Worm (Caenorhabditis elegans) whole organism, L4 larva: ENCODE results near the gene C33F10.11.
"Not testable (repeated sequence)": the region's sequence is repeated elsewhere in the genome, so short reads cannot be mapped to it uniquely, and the experiment has no call there.

ENCODE experiments used
- F49E8.2 ChIP-seq: sonication (generic microtip); optimal IDR thresholded peaks from 2 replicates; lab custom pipeline; 2016; ENCODE audit warnings: missing compliant biosample characterization, mild to moderate bottlenecking, missing genetic modification characterization, borderline replicate concordance
- T20F7.1 ChIP-seq: fragments of 200-800 bp; sonication (Bioruptor generic); optimal IDR thresholded peaks from 2 replicates; lab custom pipeline; 2018; ENCODE audit warnings: mild to moderate bottlenecking, missing genetic modification characterization, missing compliant biosample characterization
- Y105C5A.15 ChIP-seq: fragments of 200-800 bp; sonication (Bioruptor generic); IDR thresholded peaks from 2 replicates; pipeline ENCODE4 v1.3.6; 2022; ENCODE audit warnings: missing genetic modification characterization, missing compliant biosample characterization
- ZK337.2 ChIP-seq: fragments of 200-800 bp; sonication (Bioruptor generic); IDR thresholded peaks from 2 replicates; pipeline ENCODE4 v1.3.6; 2022; ENCODE audit warnings: missing genetic modification reagents, missing genetic modification characterization, missing compliant biosample characterization
- attf-4 ChIP-seq: sonication (generic microtip); optimal IDR thresholded peaks from 3 replicates; lab custom pipeline; 2017; ENCODE audit warnings: missing biosample characterization, missing genetic modification characterization
- ceh-28 ChIP-seq: fragments of 150-350 bp; optimal IDR thresholded peaks from 2 replicates; lab custom pipeline; 2014; ENCODE audit warnings: missing biosample characterization, missing genetic modification reagents, missing genetic modification characterization
- ceh-32 ChIP-seq: sonication (generic microtip); optimal IDR thresholded peaks from 2 replicates; lab custom pipeline; 2016; ENCODE audit warnings: mild to moderate bottlenecking, missing genetic modification characterization, missing compliant biosample characterization; ENCODE audit not compliant: poor library complexity
- ceh-44 ChIP-seq: fragments of 200-800 bp; sonication (Bioruptor generic); IDR thresholded peaks from 2 replicates; pipeline ENCODE4 v1.3.6; 2022; ENCODE audit warnings: missing genetic modification reagents, missing genetic modification characterization, missing compliant biosample characterization
- ctbp-1 ChIP-seq: fragments of 200-800 bp; sonication (Bioruptor generic); IDR thresholded peaks from 2 replicates; pipeline ENCODE4 v1.3.6; 2022; ENCODE audit warnings: missing genetic modification reagents, missing genetic modification characterization, missing compliant biosample characterization
- daf-12 ChIP-seq: fragments of 150-350 bp; optimal IDR thresholded peaks from 2 replicates; lab custom pipeline; 2014; ENCODE audit warnings: missing biosample characterization, missing genetic modification reagents, missing genetic modification characterization
- dmd-6 ChIP-seq: fragments of 200-800 bp; sonication (Bioruptor generic); IDR thresholded peaks from 2 replicates; pipeline ENCODE4 v1.3.6; 2022; ENCODE audit warnings: missing genetic modification reagents, missing genetic modification characterization, missing compliant biosample characterization
- dmd-8 ChIP-seq: fragments of 200-800 bp; sonication (Bioruptor generic); IDR thresholded peaks from 2 replicates; pipeline ENCODE4 v1.3.6; 2022; ENCODE audit warnings: missing genetic modification characterization, missing compliant biosample characterization
- dpl-1 ChIP-seq: fragments of 150-350 bp; optimal IDR thresholded peaks from 2 replicates; lab custom pipeline; 2014; ENCODE audit warnings: missing biosample characterization, missing genetic modification reagents, missing genetic modification characterization
- duxl-1 ChIP-seq: sonication (generic microtip); optimal IDR thresholded peaks from 2 replicates; lab custom pipeline; 2016; ENCODE audit warnings: mild to moderate bottlenecking, missing genetic modification characterization, moderate library complexity, missing compliant biosample characterization; ENCODE audit not compliant: poor library complexity
- egl-27 ChIP-seq: sonication (generic microtip); optimal IDR thresholded peaks from 3 replicates; lab custom pipeline; 2017; ENCODE audit warnings: missing biosample characterization, missing genetic modification reagents, missing genetic modification characterization
- fos-1 ChIP-seq: fragments of 150-350 bp; optimal IDR thresholded peaks from 2 replicates; lab custom pipeline; 2014; ENCODE audit warnings: missing biosample characterization, missing genetic modification characterization
- hif-1 ChIP-seq, 2 experiments: sonication (generic microtip); optimal IDR thresholded peaks; 2 replicates each; lab custom pipeline; 2016 to 2017; ENCODE audit warnings: missing compliant biosample characterization in 2 of 2, missing genetic modification characterization in 2 of 2, missing genetic modification reagents in 2 of 2, missing genotype in 2 of 2, mild to moderate bottlenecking in 1 of 2
- jun-1 ChIP-seq: fragments of 150-350 bp; optimal IDR thresholded peaks from 2 replicates; lab custom pipeline; 2014; ENCODE audit warnings: missing biosample characterization, missing genetic modification reagents, missing genetic modification characterization
- lin-1 ChIP-seq: fragments of 200-800 bp; sonication (Bioruptor generic); IDR thresholded peaks from 2 replicates; pipeline ENCODE4 v1.3.6; 2022; ENCODE audit warnings: missing genetic modification reagents, missing genetic modification characterization, missing compliant biosample characterization
- madf-5 ChIP-seq, 2 experiments: fragments of 200-800 bp; sonication (Bioruptor generic); IDR thresholded peaks; 2 replicates each; pipeline ENCODE4 v1.3.6; 2022; ENCODE audit warnings: missing compliant biosample characterization in 2 of 2, missing genetic modification characterization in 2 of 2
- mxl-3 ChIP-seq: fragments of 200-800 bp; sonication (Bioruptor generic); optimal IDR thresholded peaks from 2 replicates; lab custom pipeline; 2018; ENCODE audit warnings: mild to moderate bottlenecking, missing genetic modification characterization, missing compliant biosample characterization
- nhr-25 ChIP-seq: sonication (generic microtip); optimal IDR thresholded peaks from 2 replicates; lab custom pipeline; 2017; ENCODE audit warnings: missing genetic modification characterization, mild to moderate bottlenecking, missing compliant biosample characterization, antibody characterized with exemption, moderate library complexity, borderline replicate concordance; ENCODE audit not compliant: insufficient read depth
- nhr-28 ChIP-seq: fragments of 150-350 bp; optimal IDR thresholded peaks from 2 replicates; lab custom pipeline; 2014; ENCODE audit warnings: missing biosample characterization, missing genetic modification characterization
- nhr-41 ChIP-seq: fragments of 200-800 bp; sonication (Bioruptor generic); IDR thresholded peaks from 2 replicates; pipeline ENCODE4 v1.3.6; 2022; ENCODE audit warnings: missing genetic modification reagents, missing genetic modification characterization, missing compliant biosample characterization
- nhr-48 ChIP-seq: sonication (generic microtip); optimal IDR thresholded peaks from 2 replicates; lab custom pipeline; 2016; ENCODE audit warnings: mild to moderate bottlenecking, missing genetic modification characterization, missing compliant biosample characterization
- rbr-2 ChIP-seq: sonication (generic microtip); optimal IDR thresholded peaks from 2 replicates; lab custom pipeline; 2016; ENCODE audit warnings: missing genotype, missing genetic modification characterization, missing compliant biosample characterization
- saeg-2 ChIP-seq: fragments of 200-800 bp; sonication (Bioruptor generic); IDR thresholded peaks from 2 replicates; pipeline ENCODE4 v1.3.6; 2022; ENCODE audit warnings: missing genetic modification reagents, missing genetic modification characterization, missing compliant biosample characterization
- set-16 ChIP-seq: fragments of 200-800 bp; sonication (Bioruptor generic); IDR thresholded peaks from 2 replicates; pipeline ENCODE4 v1.3.6; 2022; ENCODE audit warnings: missing genetic modification reagents, missing genetic modification characterization, missing compliant biosample characterization
- unc-62 ChIP-seq, 3 experiments: fragments of 150-350 bp in 1 of 3; sonication (generic microtip); optimal IDR thresholded peaks in 2 of 3; peaks in 1 of 3; 1 replicate in 1 of 3; 2 replicates in 2 of 3; lab custom pipeline; 2014 to 2017; ENCODE audit warnings: missing biosample characterization in 3 of 3, missing genetic modification characterization in 3 of 3, missing genetic modification reagents in 3 of 3, missing genotype in 1 of 3
- zag-1 ChIP-seq: fragments of 150-350 bp; optimal IDR thresholded peaks from 2 replicates; lab custom pipeline; 2014; ENCODE audit warnings: missing biosample characterization, missing genetic modification characterization
- zfp-2 ChIP-seq: sonication (generic microtip); optimal IDR thresholded peaks from 2 replicates; lab custom pipeline; 2016; ENCODE audit warnings: mild to moderate bottlenecking, missing genetic modification characterization, missing compliant biosample characterization

C33F10.11 gene

ce11 chrII:4837659-4838058 is 3.0 kb upstream of the C33F10.11 start, which contains the start of gene C33F10.12:
TSS of gene C33F10.12 (minus strand) at chrII:4837759.
- TF ChIP-seq zfp-2 (tag; lab: Kevin White, UChicago) (no peak), Y105C5A.15 (no peak)

ce11 chrII:4827734-4828609 is 6.7 kb downstream of the C33F10.11 start, which contains the start of the genes fbxb-88 and tbck-1:
TSS of gene fbxb-88 (minus strand) at chrII:4827884.
TSS of gene tbck-1 (plus strand) at chrII:4828559.
- TF ChIP-seq nhr-41 (GFP tag; lab: Robert Waterston, UW) (no peak), rbr-2 (peak; percentile 38), dpl-1 (peak; percentile 96), duxl-1 (tag; lab: Kevin White, UChicago) (no peak), lin-1 (GFP tag; lab: Robert Waterston, UW) (no peak), ceh-32 (tag; lab: Kevin White, UChicago) (no peak), jun-1 (tag; lab: Kevin White, UChicago) (no peak), egl-27 (tag; lab: Kevin White, UChicago) (no peak), ceh-28 (tag; lab: Kevin White, UChicago) (no peak), T20F7.1 (GFP tag; lab: Kevin White, UChicago) (peak; percentile 58)

ce11 chrII:4825133-4825532 is 9.5 kb downstream of the C33F10.11 start, which contains the start of the genes C33F10.8 and msp-40:
TSS of gene C33F10.8 (minus strand) at chrII:4825233.
TSS of gene msp-40 (plus strand) at chrII:4825414.
- TF ChIP-seq dmd-6 (GFP tag; lab: Robert Waterston, UW); nhr-25 (tag; lab: Kevin White, UChicago); dpl-1: not testable (repeated sequence)
- TF ChIP-seq, all 104 proteins: peak for 0; not testable (repeated sequence) for 104

ce11 chrII:4822610-4823009 is 12.1 kb downstream of the C33F10.11 start:
- TF ChIP-seq madf-5 (GFP tag; IDR thresholded peaks at IDR 0.05; lab: Robert Waterston, UW) (no peak), nhr-28 (tag; lab: Kevin White, UChicago) (peak; percentile 87)

DNA sequence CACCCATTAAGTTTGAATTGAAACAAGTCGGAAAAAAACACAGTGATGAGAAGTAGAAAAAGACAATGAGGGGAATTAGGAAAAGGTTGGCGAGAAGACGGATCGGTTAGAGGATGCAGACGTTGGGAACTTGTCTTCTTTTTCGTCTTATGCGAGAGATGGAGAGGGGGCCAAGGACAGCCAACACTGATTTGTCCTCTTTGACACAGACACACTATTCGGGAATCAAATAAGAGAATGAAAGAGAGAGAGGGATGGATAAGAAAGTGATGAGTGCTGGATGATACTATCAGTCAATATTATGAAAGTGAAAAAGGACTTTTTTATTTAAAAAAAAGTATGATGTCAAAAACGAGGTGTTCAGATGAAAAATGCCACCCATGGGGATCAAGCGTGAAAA is 12.9 kb downstream of the C33F10.11 start, which contains the start of gene lact-5:
TSS of gene lact-5 (minus strand) at position 1 of the 400 bp plus-strand sequence.
- TF ChIP-seq zag-1 (tag; lab: Kevin White, UChicago) (no peak), dmd-8 (GFP tag; lab: Robert Waterston, UW) (no peak), set-16 (GFP tag; lab: Robert Waterston, UW) (no peak), nhr-48 (peak; percentile 46), saeg-2 (GFP tag; lab: Robert Waterston, UW) (no peak), ZK337.2 (no peak), daf-12 (tag; lab: Kevin White, UChicago) (no peak), fos-1 (tag; lab: Kevin White, UChicago) (no peak), nhr-28 (tag; lab: Kevin White, UChicago) (peak; percentile 64), hif-1 (tag; optimal IDR thresholded peaks at IDR 0.05; lab: Kevin White, UChicago) (no peak), mxl-3 (GFP tag; lab: Kevin White, UChicago) (peak; percentile 22), attf-4 (tag; lab: Kevin White, UChicago) (no peak)

ce11 chrII:4818780-4819179 is 15.9 kb downstream of the C33F10.11 start:
- TF ChIP-seq F49E8.2 (no peak), ceh-28 (tag; lab: Kevin White, UChicago) (no peak), unc-62 (GFP tag; optimal IDR thresholded peaks at IDR 0.05 in 1 of 2; lab: Kevin White, UChicago) (peak in 1 of 2 experiments; percentile 94), unc-62 (tag; optimal IDR thresholded peaks at IDR 0.05; lab: Kevin White, UChicago) (no peak), ceh-44 (GFP tag; lab: Robert Waterston, UW) (no peak), ctbp-1 (GFP tag; lab: Robert Waterston, UW) (no peak), hif-1 (tag; optimal IDR thresholded peaks at IDR 0.05; lab: Kevin White, UChicago) (no peak)
